Worm (Caenorhabditis elegans) whole organism, young adult: ENCODE results near the gene T19H12.6.

Experiments
- B0261.1 ChIP-seq: sonication (generic microtip); optimal IDR thresholded peaks from 2 replicates; lab custom pipeline; 2016; ENCODE audit warnings: mild to moderate bottlenecking, missing genetic modification characterization, moderate library complexity, missing compliant biosample characterization
- D2030.7 ChIP-seq: fragments of 200-800 bp; sonication (Bioruptor generic); IDR thresholded peaks from 2 replicates; pipeline ENCODE4 v1.3.6; 2022; ENCODE audit warnings: missing genetic modification reagents, missing genetic modification characterization, missing compliant biosample characterization
- F22D6.2 ChIP-seq: sonication (generic microtip); optimal IDR thresholded peaks from 2 replicates; lab custom pipeline; 2016; ENCODE audit warnings: mild to moderate bottlenecking, missing genetic modification characterization, missing compliant biosample characterization
- F23B12.7 ChIP-seq: sonication (generic microtip); optimal IDR thresholded peaks from 2 replicates; lab custom pipeline; 2017; ENCODE audit warnings: missing genetic modification characterization, mild to moderate bottlenecking, missing compliant biosample characterization, antibody characterized with exemption, moderate library complexity; ENCODE audit not compliant: insufficient read depth
- T26A5.8 ChIP-seq: sonication (generic microtip); optimal IDR thresholded peaks from 2 replicates; lab custom pipeline; 2016; ENCODE audit warnings: missing genetic modification characterization, missing compliant biosample characterization
- Y79H2A.3 ChIP-seq: fragments of 200-800 bp; sonication (Bioruptor generic); conservative IDR thresholded peaks from 2 replicates; pipeline ENCODE4 v1.3.6; 2022; ENCODE audit warnings: missing genetic modification reagents, missing genetic modification characterization, missing compliant biosample characterization
- akir-1 ChIP-seq: fragments of 200-800 bp; sonication (Bioruptor generic); optimal IDR thresholded peaks from 2 replicates; lab custom pipeline; 2018; ENCODE audit warnings: mild to moderate bottlenecking, missing genetic modification characterization, moderate library complexity, missing compliant biosample characterization
- attf-3 ChIP-seq: fragments of 200-800 bp; sonication (Bioruptor generic); conservative IDR thresholded peaks from 2 replicates; pipeline ENCODE4 v1.3.6; 2022; ENCODE audit warnings: missing genetic modification reagents, missing genetic modification characterization, missing compliant biosample characterization
- ceh-91 ChIP-seq: fragments of 200-800 bp; sonication (Bioruptor generic); IDR thresholded peaks from 2 replicates; pipeline ENCODE4 v1.3.6; 2022; ENCODE audit warnings: missing genetic modification reagents, missing genetic modification characterization, missing compliant biosample characterization
- die-1 ChIP-seq: sonication (generic microtip); optimal IDR thresholded peaks from 2 replicates; lab custom pipeline; 2016; ENCODE audit warnings: missing genotype, mild to moderate bottlenecking, missing genetic modification characterization, missing compliant biosample characterization
- dox-1 ChIP-seq: fragments of 200-800 bp; sonication (Bioruptor generic); IDR thresholded peaks from 2 replicates; pipeline ENCODE4 v1.3.6; 2022; ENCODE audit warnings: missing genetic modification reagents, missing genetic modification characterization, missing compliant biosample characterization
- ekl-4 ChIP-seq: fragments of 200-800 bp; sonication (Bioruptor generic); IDR thresholded peaks from 2 replicates; pipeline ENCODE4 v1.3.6; 2022; ENCODE audit warnings: missing genetic modification reagents, missing genetic modification characterization, missing compliant biosample characterization
- hlh-12 ChIP-seq: sonication (generic microtip); optimal IDR thresholded peaks from 2 replicates; lab custom pipeline; 2016; ENCODE audit warnings: missing genetic modification characterization, missing compliant biosample characterization
- hsf-1 ChIP-seq: fragments of 200-800 bp; sonication (Bioruptor generic); IDR thresholded peaks from 2 replicates; pipeline ENCODE4 v1.3.6; 2022; ENCODE audit warnings: missing genetic modification reagents, missing genetic modification characterization, missing compliant biosample characterization
- lag-1 ChIP-seq: fragments of 200-800 bp; sonication (Bioruptor generic); IDR thresholded peaks from 2 replicates; pipeline ENCODE4 v1.3.6; 2022; ENCODE audit warnings: missing genetic modification reagents, missing genetic modification characterization, missing compliant biosample characterization
- let-526 ChIP-seq: fragments of 200-800 bp; sonication (Bioruptor generic); IDR thresholded peaks from 2 replicates; pipeline ENCODE4 v1.3.6; 2022; ENCODE audit warnings: missing genetic modification reagents, missing genetic modification characterization, missing compliant biosample characterization
- lin-26 ChIP-seq: fragments of 200-800 bp; sonication (Bioruptor generic); IDR thresholded peaks from 2 replicates; pipeline ENCODE4 v1.3.6; 2022; ENCODE audit warnings: missing genetic modification reagents, missing genetic modification characterization, missing compliant biosample characterization
- lin-40 ChIP-seq: sonication (generic microtip); optimal IDR thresholded peaks from 2 replicates; lab custom pipeline; 2016; ENCODE audit warnings: missing genetic modification characterization, mild to moderate bottlenecking, missing compliant biosample characterization, missing genotype, missing genetic modification reagents
- lir-1 ChIP-seq: fragments of 200-800 bp; sonication (Bioruptor generic); conservative IDR thresholded peaks from 2 replicates; pipeline ENCODE4 v1.3.6; 2022; ENCODE audit warnings: missing genetic modification reagents, missing genetic modification characterization, missing compliant biosample characterization
- madf-6 ChIP-seq: fragments of 200-800 bp; sonication (Bioruptor generic); IDR thresholded peaks from 2 replicates; pipeline ENCODE4 v1.3.6; 2022; ENCODE audit warnings: missing genetic modification reagents, missing genetic modification characterization, missing compliant biosample characterization
- madf-8 ChIP-seq: fragments of 200-800 bp; sonication (Bioruptor generic); conservative IDR thresholded peaks from 2 replicates; pipeline ENCODE4 v1.3.6; 2022; ENCODE audit warnings: missing genetic modification reagents, missing genetic modification characterization, missing compliant biosample characterization
- nfya-1 ChIP-seq: sonication (generic microtip); optimal IDR thresholded peaks from 2 replicates; lab custom pipeline; 2017; ENCODE audit warnings: antibody characterized with exemption, missing compliant biosample characterization, missing genetic modification characterization, borderline replicate concordance; ENCODE audit not compliant: insufficient read depth
- nfya-2 ChIP-seq: fragments of 200-800 bp; sonication (Bioruptor generic); IDR thresholded peaks from 2 replicates; pipeline ENCODE4 v1.3.6; 2022; ENCODE audit warnings: missing genetic modification reagents, missing genetic modification characterization, missing compliant biosample characterization
- nfyb-1 ChIP-seq: fragments of 200-800 bp; sonication (Bioruptor generic); IDR thresholded peaks from 2 replicates; pipeline ENCODE4 v1.3.6; 2022; ENCODE audit warnings: missing genetic modification reagents, missing genetic modification characterization, missing compliant biosample characterization
- nhr-27 ChIP-seq: fragments of 200-800 bp; sonication (Bioruptor generic); optimal IDR thresholded peaks from 2 replicates; lab custom pipeline; 2018; ENCODE audit warnings: mild to moderate bottlenecking, missing genetic modification characterization, moderate library complexity, missing compliant biosample characterization
- snpc-1.1 ChIP-seq: sonication (generic microtip); optimal IDR thresholded peaks from 2 replicates; lab custom pipeline; 2017; ENCODE audit warnings: missing genetic modification characterization, mild to moderate bottlenecking, missing compliant biosample characterization, antibody characterized with exemption, moderate library complexity, missing genotype, missing genetic modification reagents; ENCODE audit not compliant: insufficient read depth
- snpc-1.3 ChIP-seq: sonication (generic microtip); optimal IDR thresholded peaks from 2 replicates; lab custom pipeline; 2017; ENCODE audit warnings: missing genetic modification characterization, mild to moderate bottlenecking, missing compliant biosample characterization, antibody characterized with exemption, moderate library complexity, missing genotype, missing genetic modification reagents; ENCODE audit not compliant: insufficient read depth
- tbx-9 ChIP-seq: sonication (generic microtip); optimal IDR thresholded peaks from 2 replicates; lab custom pipeline; 2016; ENCODE audit warnings: borderline replicate concordance, missing genetic modification characterization, inconsistent platforms, missing compliant biosample characterization
- tlf-1 ChIP-seq: fragments of 200-800 bp; sonication (Bioruptor generic); optimal IDR thresholded peaks from 2 replicates; lab custom pipeline; 2018; ENCODE audit warnings: mild to moderate bottlenecking, missing genetic modification characterization, missing compliant biosample characterization
- unc-62 ChIP-seq: fragments of 150-350 bp; optimal IDR thresholded peaks from 2 replicates; lab custom pipeline; 2014; ENCODE audit warnings: missing biosample characterization, missing genetic modification reagents, missing genetic modification characterization
- ztf-18 ChIP-seq: sonication (generic microtip); optimal IDR thresholded peaks from 2 replicates; lab custom pipeline; 2016; ENCODE audit warnings: missing genotype, mild to moderate bottlenecking, missing genetic modification characterization, missing compliant biosample characterization
- ztf-3 ChIP-seq: fragments of 200-800 bp; sonication (Bioruptor generic); optimal IDR thresholded peaks from 2 replicates; lab custom pipeline; 2018; ENCODE audit warnings: mild to moderate bottlenecking, missing genetic modification characterization, missing compliant biosample characterization
- ztf-6 ChIP-seq: fragments of 200-800 bp; sonication (Bioruptor generic); IDR thresholded peaks from 2 replicates; pipeline ENCODE4 v1.3.6; 2022; ENCODE audit warnings: missing genetic modification reagents, missing genetic modification characterization, missing compliant biosample characterization

The T19H12.6 gene

DNA sequence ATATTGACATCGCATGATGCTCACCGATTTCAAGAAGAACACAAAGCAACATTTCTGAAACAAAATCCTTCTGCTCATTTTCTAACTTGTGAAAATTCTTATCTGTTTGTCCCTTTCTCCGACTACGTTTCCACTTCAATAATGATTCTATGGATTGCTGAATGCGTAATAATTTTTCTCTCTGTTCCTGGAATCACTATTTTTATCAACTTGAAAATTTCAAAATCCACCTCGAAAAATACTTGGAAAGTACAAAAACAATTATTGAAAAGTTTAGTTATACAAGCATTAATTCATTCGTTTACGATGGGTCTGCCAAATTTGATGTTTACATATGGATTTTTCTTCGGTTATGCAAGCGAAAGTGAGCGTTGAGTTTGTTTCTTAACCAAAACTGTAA lies 44.5 kb upstream of the T19H12.6 start, which contains the start of gene srh-22:
srh-22 (plus strand) TSS at position 301 of the 400 bp plus-strand sequence.
- TF ChIP-seq F22D6.2 (tag; lab: Kevin White, UChicago) = no peak
- no peak for TF ChIP-seq akir-1
- TF ChIP-seq tbx-9 = no peak
- TF ChIP-seq nfya-1 (tag; lab: Kevin White, UChicago) = no peak
- no peak for TF ChIP-seq nfya-2 (GFP tag; lab: Robert Waterston, UW)
- TF ChIP-seq D2030.7 (GFP tag; lab: Robert Waterston, UW) = no peak
- no peak for TF ChIP-seq ztf-6 (GFP tag; lab: Robert Waterston, UW)
- no peak for TF ChIP-seq attf-3 (GFP tag; lab: Robert Waterston, UW)
- no peak for TF ChIP-seq B0261.1 (tag; lab: Kevin White, UChicago)
- TF ChIP-seq madf-6 = no peak
- TF ChIP-seq die-1 (tag; lab: Kevin White, UChicago) = no peak
- no peak for TF ChIP-seq dox-1
- TF ChIP-seq madf-8 (GFP tag; lab: Robert Waterston, UW) = no peak
- no peak for TF ChIP-seq T26A5.8 (tag; lab: Kevin White, UChicago)
- no peak for TF ChIP-seq ztf-18 (tag; lab: Kevin White, UChicago)
- no peak for TF ChIP-seq nhr-27 (tag; lab: Kevin White, UChicago)
- no peak for TF ChIP-seq Y79H2A.3 (GFP tag; lab: Robert Waterston, UW)
- no peak for TF ChIP-seq tlf-1 (GFP tag; lab: Kevin White, UChicago)

DNA sequence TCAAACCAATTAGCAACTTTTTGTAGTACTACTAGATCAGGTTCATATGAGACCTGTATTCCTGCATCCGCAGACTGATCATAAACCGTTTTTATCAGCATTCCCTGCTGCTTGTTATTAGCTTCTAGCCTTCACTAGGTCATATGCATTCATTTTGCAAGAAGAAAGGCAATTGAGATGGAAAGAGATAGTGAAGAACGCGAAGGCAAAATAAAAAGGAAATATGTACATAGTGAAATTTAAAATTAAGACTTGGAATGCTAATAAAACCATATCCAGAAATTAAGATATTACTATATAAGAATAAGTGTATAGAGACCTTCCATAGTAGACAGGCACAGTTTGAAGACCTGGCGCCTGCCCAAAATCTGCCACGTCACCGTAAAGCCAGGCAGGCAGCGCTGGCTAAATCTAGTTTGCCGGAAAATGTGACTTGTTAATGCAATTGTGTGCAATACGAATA lies 43.2 kb upstream of the T19H12.6 start, which contains the start of the genes C02E7.8 and srh-23:
C02E7.8 (minus strand) TSS at position 101 of the 463 bp plus-strand sequence.
srh-23 (plus strand) TSS at position 413 of the 463 bp plus-strand sequence.
- no peak for TF ChIP-seq F23B12.7 (tag; lab: Kevin White, UChicago)
- no peak for TF ChIP-seq snpc-1.1 (tag; lab: Kevin White, UChicago)
- no peak for TF ChIP-seq lir-1 (GFP tag; lab: Robert Waterston, UW)
- TF ChIP-seq snpc-1.3 (tag; lab: Kevin White, UChicago) = no peak
- no peak for TF ChIP-seq lin-40
- TF ChIP-seq F22D6.2 (tag; lab: Kevin White, UChicago) = no peak
- TF ChIP-seq ekl-4 (GFP tag; lab: Robert Waterston, UW) = no peak
- TF ChIP-seq unc-62 (GFP tag; lab: Kevin White, UChicago) = no peak
- TF ChIP-seq ztf-3 (GFP tag; lab: Kevin White, UChicago) = no peak
- TF ChIP-seq akir-1 = no peak
- no peak for TF ChIP-seq nfyb-1 (GFP tag; lab: Robert Waterston, UW)
- TF ChIP-seq ceh-91 = no peak
- no peak for TF ChIP-seq lin-26 (GFP tag; lab: Robert Waterston, UW)
- TF ChIP-seq hlh-12 = no peak
- TF ChIP-seq let-526 (GFP tag; lab: Robert Waterston, UW) = no peak
- no peak for TF ChIP-seq dox-1
- TF ChIP-seq, all 124 proteins: peak for 0

DNA sequence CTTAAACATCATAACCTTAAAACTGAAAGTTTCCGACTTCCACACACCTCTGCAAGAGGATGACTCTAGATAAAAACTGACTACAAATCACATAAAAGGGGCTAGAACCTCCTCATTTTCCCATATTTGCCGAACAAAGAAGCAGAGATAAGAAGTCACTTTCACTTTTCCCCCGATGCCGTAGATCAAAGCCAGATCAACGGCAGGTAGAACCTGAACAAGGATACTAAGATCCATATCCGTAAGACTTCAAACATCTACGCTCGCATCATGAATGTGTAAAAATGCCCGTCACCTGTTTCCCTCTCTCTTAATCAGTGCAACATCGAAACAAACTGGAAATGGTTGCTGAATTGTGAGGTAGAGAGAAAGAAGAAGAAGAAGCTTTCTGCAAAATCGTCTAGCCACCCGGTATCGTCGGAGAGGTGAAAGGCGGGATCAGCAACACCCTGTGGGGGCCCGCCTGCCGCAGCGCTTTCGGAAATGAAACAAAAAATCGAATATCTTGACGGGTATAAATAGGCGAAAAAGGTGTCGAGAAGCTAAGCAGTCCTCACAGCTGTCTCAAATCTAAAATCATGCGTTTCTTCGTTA lies 41.3 kb upstream of the T19H12.6 start, which contains the start of gene C02E7.6:
C02E7.6 (plus strand) TSS at position 544 of the 594 bp plus-strand sequence.
- TF ChIP-seq lag-1 = no peak
- TF ChIP-seq hsf-1 (GFP tag; lab: Robert Waterston, UW) = 0 out of 2 replicates have a peak, but pooled peaks have one; percentile 29
- TF ChIP-seq, all 124 proteins: peak for 1
